Fruit fly (Drosophila melanogaster): ENCODE data around the gene Sdic2.
"Not testable (repeated sequence)": the region's sequence is repeated elsewhere in the genome, so short reads cannot be mapped to it uniquely, and the experiment has no call there.

Gene Sdic2

dm6 chrX:20186387-20186786, at the start of gene Sdic2:
Sdic2 (minus strand) TSS chrX:20186487.
- TF ChIP-seq Sin3A, psq, ttk (optimal IDR thresholded peaks at IDR 0.05): not testable (repeated sequence)

dm6 chrX:20231658-20232057, 45.4 kb upstream of the Sdic2 start:
- no peak for TF ChIP-seq Sin3A (optimal IDR thresholded peaks at IDR 0.05)
- TF ChIP-seq psq (optimal IDR thresholded peaks at IDR 0.05): no peak
- TF ChIP-seq insv (optimal IDR thresholded peaks at IDR 0.05): no peak
- no peak for TF ChIP-seq Myc (optimal IDR thresholded peaks at IDR 0.05)
- no peak for TF ChIP-seq h (optimal IDR thresholded peaks at IDR 0.05)
- no peak for TF ChIP-seq ttk (optimal IDR thresholded peaks at IDR 0.05)

- not testable (repeated sequence) for TF ChIP-seq ttk, h, insv (optimal IDR thresholded peaks at IDR 0.05)
These were observed 38.6 kb upstream of the Sdic2 start, which contains the start of gene Sdic4 for dm6 chrX:20224920-20225319. Sdic4 (minus strand) TSS chrX:20225020.

- TF ChIP-seq psq, Sin3A, insv (optimal IDR thresholded peaks at IDR 0.05): not testable (repeated sequence)
These were observed 30.9 kb upstream of the Sdic2 start, which contains the start of gene SdicC for dm6 chrX:20217159-20217558. SdicC (minus strand) TSS chrX:20217259.

dm6 chrX:20209503-20209902, 23.2 kb upstream of the Sdic2 start, which contains the start of gene SdicB:
SdicB (minus strand) TSS chrX:20209603.
- TF ChIP-seq h, ttk, Sin3A (optimal IDR thresholded peaks at IDR 0.05): not testable (repeated sequence)

- not testable (repeated sequence) for TF ChIP-seq Myc, insv, h (optimal IDR thresholded peaks at IDR 0.05)
These were observed 15.5 kb upstream of the Sdic2 start, which contains the start of gene SdicA for dm6 chrX:20201833-20202232. SdicA (minus strand) TSS chrX:20201933.

dm6 chrX:20194127-20194526, 7.8 kb upstream of the Sdic2 start, which contains the start of gene Sdic3:
Sdic3 (minus strand) TSS chrX:20194227.
- TF ChIP-seq Sin3A, psq, Myc (optimal IDR thresholded peaks at IDR 0.05): not testable (repeated sequence)

dm6 chrX:20178538-20178937, 7.7 kb downstream of the Sdic2 start, which contains the start of gene Sdic1:
Sdic1 (minus strand) TSS chrX:20178638.
- not testable (repeated sequence) for TF ChIP-seq ttk, h, insv (optimal IDR thresholded peaks at IDR 0.05)

dm6 chrX:20173464-20173995, 12.8 kb downstream of the Sdic2 start, which contains the start of gene AnxB10:
AnxB10 (minus strand) TSS chrX:20173514.
- no peak for TF ChIP-seq Sin3A (optimal IDR thresholded peaks at IDR 0.05)
- no peak for TF ChIP-seq ttk (optimal IDR thresholded peaks at IDR 0.05)
- TF ChIP-seq h (optimal IDR thresholded peaks at IDR 0.05): no peak
- TF ChIP-seq psq (optimal IDR thresholded peaks at IDR 0.05): no peak
- no peak for TF ChIP-seq Myc (optimal IDR thresholded peaks at IDR 0.05)
- no peak for TF ChIP-seq insv (optimal IDR thresholded peaks at IDR 0.05)

- no peak for TF ChIP-seq Sin3A (optimal IDR thresholded peaks at IDR 0.05)
- no peak for TF ChIP-seq Myc (optimal IDR thresholded peaks at IDR 0.05)
- no peak for TF ChIP-seq ttk (optimal IDR thresholded peaks at IDR 0.05)
- TF ChIP-seq insv (optimal IDR thresholded peaks at IDR 0.05): no peak
- TF ChIP-seq psq (optimal IDR thresholded peaks at IDR 0.05): no peak
- no peak for TF ChIP-seq h (optimal IDR thresholded peaks at IDR 0.05)
These were observed 16.4 kb downstream of the Sdic2 start, which contains the start of the genes CG9581 and CG9578 for dm6 chrX:20169898-20170297. CG9581 (minus strand) TSS chrX:20169981. CG9578 (plus strand) TSS chrX:20170222.

dm6 chrX:20166484-20167038, 19.7 kb downstream of the Sdic2 start, which contains the start of gene CG9577:
CG9577 (plus strand) TSS chrX:20166673.
- TF ChIP-seq ttk (optimal IDR thresholded peaks at IDR 0.05): no peak
- TF ChIP-seq h (optimal IDR thresholded peaks at IDR 0.05): no peak
- no peak for TF ChIP-seq insv (optimal IDR thresholded peaks at IDR 0.05)
- TF ChIP-seq Myc (optimal IDR thresholded peaks at IDR 0.05): no peak
- no peak for TF ChIP-seq Sin3A (optimal IDR thresholded peaks at IDR 0.05)
- TF ChIP-seq psq (optimal IDR thresholded peaks at IDR 0.05): no peak

- TF ChIP-seq psq (optimal IDR thresholded peaks at IDR 0.05): no peak
- no peak for TF ChIP-seq ttk (optimal IDR thresholded peaks at IDR 0.05)
- no peak for TF ChIP-seq Myc (optimal IDR thresholded peaks at IDR 0.05)
- no peak for TF ChIP-seq Sin3A (optimal IDR thresholded peaks at IDR 0.05)
- no peak for TF ChIP-seq insv (optimal IDR thresholded peaks at IDR 0.05)
- TF ChIP-seq h (optimal IDR thresholded peaks at IDR 0.05): no peak
These were observed 20.4 kb downstream of the Sdic2 start, which contains the start of gene Phf7 for dm6 chrX:20165773-20166412. Phf7 (minus strand) TSS chrX:20165830.
